Worm (Caenorhabditis elegans) whole organism, L4 larva: ENCODE results near the gene srw-67.

Experiments
- F26F4.8 ChIP-seq: fragments of 200-800 bp; sonication (Bioruptor generic); conservative IDR thresholded peaks from 2 replicates; pipeline ENCODE4 v1.3.6; 2022; ENCODE audit warnings: missing genetic modification characterization, missing compliant biosample characterization
- ceh-82 ChIP-seq: sonication (generic microtip); optimal IDR thresholded peaks from 2 replicates; lab custom pipeline; 2017; ENCODE audit warnings: missing biosample characterization, missing genetic modification characterization
- ctbp-1 ChIP-seq: fragments of 200-800 bp; sonication (Bioruptor generic); IDR thresholded peaks from 2 replicates; pipeline ENCODE4 v1.3.6; 2022; ENCODE audit warnings: missing genetic modification reagents, missing genetic modification characterization, missing compliant biosample characterization
- dpl-1 ChIP-seq: fragments of 150-350 bp; optimal IDR thresholded peaks from 2 replicates; lab custom pipeline; 2014; ENCODE audit warnings: missing biosample characterization, missing genetic modification reagents, missing genetic modification characterization
- fos-1 ChIP-seq: fragments of 150-350 bp; optimal IDR thresholded peaks from 2 replicates; lab custom pipeline; 2014; ENCODE audit warnings: missing biosample characterization, missing genetic modification characterization
- lin-13 ChIP-seq: fragments of 150-350 bp; optimal IDR thresholded peaks from 2 replicates; lab custom pipeline; 2014; ENCODE audit warnings: missing biosample characterization, missing genetic modification reagents, missing genetic modification characterization
- lin-39 ChIP-seq: fragments of 150-350 bp; optimal IDR thresholded peaks from 2 replicates; lab custom pipeline; 2014; ENCODE audit warnings: missing biosample characterization, missing genetic modification reagents, missing genetic modification characterization
- mdl-1 ChIP-seq, 2 experiments: fragments of 150-350 bp in 1 of 2; sonication (generic microtip) in 1 of 2; optimal IDR thresholded peaks; 2 replicates each; lab custom pipeline; 2014 to 2017; ENCODE audit warnings: missing biosample characterization in 2 of 2, missing genetic modification characterization in 2 of 2
- mdt-29 ChIP-seq: fragments of 200-800 bp; sonication (Bioruptor generic); IDR thresholded peaks from 2 replicates; pipeline ENCODE4 v1.3.6; 2022; ENCODE audit warnings: missing genetic modification reagents, missing genetic modification characterization, missing compliant biosample characterization
- nhr-11 ChIP-seq: fragments of 150-350 bp; optimal IDR thresholded peaks from 2 replicates; lab custom pipeline; 2014; ENCODE audit warnings: missing biosample characterization, missing genetic modification characterization
- nhr-28 ChIP-seq: fragments of 150-350 bp; optimal IDR thresholded peaks from 2 replicates; lab custom pipeline; 2014; ENCODE audit warnings: missing biosample characterization, missing genetic modification characterization
- snpc-4 ChIP-seq: fragments of 150-350 bp; optimal IDR thresholded peaks from 2 replicates; lab custom pipeline; 2014; ENCODE audit warnings: missing biosample characterization, missing genetic modification characterization
- unc-62 ChIP-seq, 3 experiments: fragments of 150-350 bp in 1 of 3; sonication (generic microtip); optimal IDR thresholded peaks in 2 of 3; peaks in 1 of 3; 1 replicate in 1 of 3; 2 replicates in 2 of 3; lab custom pipeline; 2014 to 2017; ENCODE audit warnings: missing biosample characterization in 3 of 3, missing genetic modification characterization in 3 of 3, missing genetic modification reagents in 3 of 3, missing genotype in 1 of 3

DNA sequence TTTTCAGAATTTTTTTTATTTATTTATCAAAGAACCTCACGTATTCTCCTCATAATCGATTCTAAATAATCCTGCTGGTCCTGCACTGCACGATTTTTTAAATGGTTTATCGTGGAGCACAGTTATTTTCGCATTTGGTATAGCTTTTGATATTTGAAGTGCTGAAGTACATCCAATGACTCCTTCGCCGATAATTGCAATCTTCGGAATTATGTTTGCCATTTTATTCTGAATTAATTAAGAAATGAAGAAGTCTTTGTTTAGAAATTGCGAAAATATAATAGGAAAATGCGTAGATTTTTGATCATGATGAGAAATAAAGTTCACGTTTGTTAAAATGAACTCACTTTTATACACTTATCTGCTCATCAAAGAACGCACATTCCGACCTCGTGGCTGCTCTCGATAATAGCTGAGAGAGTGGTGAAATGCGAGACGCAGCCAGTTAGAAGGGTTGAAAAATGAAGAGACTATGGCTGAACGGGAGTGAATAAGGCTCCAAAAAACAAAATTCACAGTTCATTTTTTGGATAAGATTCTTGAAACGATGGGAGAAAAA is 17.4 kb downstream of the srw-67 start:
- TF ChIP-seq F26F4.8 (GFP tag; lab: Robert Waterston, UW) (no peak), mdt-29 (GFP tag; lab: Robert Waterston, UW) (no peak), mdl-1 (tag; optimal IDR thresholded peaks at IDR 0.05; lab: Kevin White, UChicago) (peak in 1 of 2 experiments; percentile 89), nhr-11 (tag; lab: Kevin White, UChicago) (peak; percentile 32), unc-62 (GFP tag; optimal IDR thresholded peaks at IDR 0.05 in 1 of 2; lab: Kevin White, UChicago) (peak in 1 of 2 experiments; percentile 78), unc-62 (tag; optimal IDR thresholded peaks at IDR 0.05; lab: Kevin White, UChicago) (no peak), ctbp-1 (GFP tag; lab: Robert Waterston, UW) (no peak), dpl-1 (GFP tag; lab: Kevin White, UChicago) (peak; percentile 24), snpc-4 (tag; lab: Kevin White, UChicago) (no peak), nhr-28 (peak; percentile 44), lin-39 (no peak), ceh-82 (tag; lab: Kevin White, UChicago) (no peak), fos-1 (tag; lab: Kevin White, UChicago) (no peak), lin-13 (no peak)
